Fruit fly (Drosophila melanogaster) whole organism, embryonic: Measurements from ENCODE around the gene CG6847.

Experiments used
- Atf6 ChIP-seq: fragments of 200-800 bp; sonication (Bioruptor generic); IDR thresholded peaks from 2 replicates; pipeline ENCODE4 v1.3.6; 2022; ENCODE audit warnings: missing biosample characterization, missing genetic modification characterization
- Blimp-1 ChIP-seq: fragments of 200-800 bp; sonication (Bioruptor generic); optimal IDR thresholded peaks from 3 replicates; lab custom pipeline; 2018; ENCODE audit warnings: missing biosample characterization, missing genetic modification characterization, mild to moderate bottlenecking, moderate library complexity, missing genetic modification reagents
- CG11695 ChIP-seq: fragments of 200-800 bp; sonication (Bioruptor generic); IDR thresholded peaks from 3 replicates; pipeline ENCODE4 v1.3.6; 2022; ENCODE audit warnings: missing biosample characterization, missing genetic modification characterization
- CG12299 ChIP-seq: fragments of 200-800 bp; sonication (Bioruptor generic); optimal IDR thresholded peaks from 2 replicates; lab custom pipeline; 2018; ENCODE audit warnings: missing biosample characterization, mild to moderate bottlenecking, missing genetic modification characterization
- CG13287 ChIP-seq: fragments of 200-800 bp; sonication (Bioruptor generic); IDR thresholded peaks from 2 replicates; pipeline ENCODE4 v1.3.6; 2022; ENCODE audit warnings: missing biosample characterization, missing genetic modification characterization; ENCODE audit not compliant: partially characterized antibody
- CG13296 ChIP-seq: fragments of 200-800 bp; sonication (Bioruptor generic); optimal IDR thresholded peaks from 3 replicates; lab custom pipeline; 2018; ENCODE audit warnings: missing biosample characterization, mild to moderate bottlenecking, missing genetic modification characterization
- CG14965 ChIP-seq: fragments of 200-800 bp; sonication (Bioruptor generic); optimal IDR thresholded peaks from 2 replicates; lab custom pipeline; 2016; ENCODE audit warnings: missing biosample characterization, missing genetic modification characterization, borderline replicate concordance
- CG16813 ChIP-seq: fragments of 200-800 bp; sonication (Bioruptor generic); IDR thresholded peaks from 3 replicates; pipeline ENCODE4 v1.3.6; 2022; ENCODE audit warnings: missing biosample characterization, missing genetic modification characterization; ENCODE audit not compliant: partially characterized antibody
- CG1832 ChIP-seq: fragments of 200-800 bp; sonication (Bioruptor generic); optimal IDR thresholded peaks from 2 replicates; lab custom pipeline; 2017; ENCODE audit warnings: missing biosample characterization, mild to moderate bottlenecking, missing genetic modification characterization, inconsistent platforms
- CG30431 ChIP-seq: fragments of 200-800 bp; sonication (Bioruptor generic); optimal IDR thresholded peaks from 2 replicates; lab custom pipeline; 2017; ENCODE audit warnings: missing biosample characterization, missing genetic modification characterization
- CG32767 ChIP-seq: fragments of 200-800 bp; sonication (Bioruptor generic); IDR thresholded peaks from 2 replicates; pipeline ENCODE4 v1.3.6; 2022; ENCODE audit warnings: missing biosample characterization, missing genetic modification characterization
- CG34422 ChIP-seq: fragments of 200-800 bp; sonication (Bioruptor generic); IDR thresholded peaks from 3 replicates; pipeline ENCODE4 v1.3.6; 2022; ENCODE audit warnings: missing biosample characterization, missing genetic modification characterization
- CG4820 ChIP-seq: fragments of 200-800 bp; sonication (Bioruptor generic); optimal IDR thresholded peaks from 3 replicates; lab custom pipeline; 2016; ENCODE audit warnings: missing biosample characterization, missing genetic modification characterization
- CG8478 ChIP-seq: fragments of >200 bp; optimal IDR thresholded peaks from 2 replicates; lab custom pipeline; 2018
- CG9817 ChIP-seq: fragments of 200-800 bp; sonication (Bioruptor generic); optimal IDR thresholded peaks from 2 replicates; lab custom pipeline; 2018; ENCODE audit warnings: missing biosample characterization, mild to moderate bottlenecking, missing genetic modification characterization, moderate library complexity
- Dll ChIP-seq: fragments of 200-800 bp; sonication (Bioruptor generic); IDR thresholded peaks from 4 replicates; pipeline ENCODE4 v1.3.6; 2022; ENCODE audit warnings: missing biosample characterization, missing genetic modification characterization; ENCODE audit not compliant: partially characterized antibody
- Ets97D ChIP-seq: fragments of 200-800 bp; sonication (Bioruptor generic); optimal IDR thresholded peaks from 3 replicates; lab custom pipeline; 2016; ENCODE audit warnings: missing biosample characterization, missing genetic modification characterization
- GATAe ChIP-seq: fragments of 200-800 bp; sonication (Bioruptor generic); conservative IDR thresholded peaks from 2 replicates; pipeline ENCODE4 v1.3.6; 2022; ENCODE audit warnings: missing biosample characterization, missing genetic modification characterization
- MBD-R2 ChIP-seq: fragments of 200-800 bp; sonication (Bioruptor generic); IDR thresholded peaks from 2 replicates; pipeline ENCODE4 v1.3.6; 2022; ENCODE audit warnings: missing biosample characterization, missing genetic modification characterization
- MTF-1 ChIP-seq: fragments of 200-800 bp; sonication (Bioruptor generic); optimal IDR thresholded peaks from 2 replicates; lab custom pipeline; 2018; ENCODE audit warnings: missing biosample characterization, mild to moderate bottlenecking, missing genetic modification characterization, borderline replicate concordance
- NC2β ChIP-seq: fragments of 200-800 bp; sonication (Bioruptor generic); optimal IDR thresholded peaks from 2 replicates; lab custom pipeline; 2016; ENCODE audit warnings: missing biosample characterization, missing genetic modification characterization
- Nf-YB ChIP-seq: fragments of 200-800 bp; sonication (Bioruptor generic); optimal IDR thresholded peaks from 3 replicates; lab custom pipeline; 2019; ENCODE audit warnings: missing biosample characterization, mild to moderate bottlenecking, missing genetic modification characterization, moderate library complexity
- Oaz ChIP-seq: fragments of 200-800 bp; sonication (Bioruptor generic); IDR thresholded peaks from 2 replicates; pipeline ENCODE4 v1.3.6; 2022; ENCODE audit warnings: missing biosample characterization, missing genetic modification characterization
- Side ChIP-seq: fragments of 200-800 bp; sonication (Bioruptor generic); optimal IDR thresholded peaks from 2 replicates; lab custom pipeline; 2016; ENCODE audit warnings: missing biosample characterization, missing genetic modification characterization
- cg ChIP-seq: fragments of 200-800 bp; sonication (Bioruptor generic); optimal IDR thresholded peaks from 3 replicates; lab custom pipeline; 2019; ENCODE audit warnings: missing biosample characterization, mild to moderate bottlenecking, missing genetic modification characterization, moderate library complexity
- chinmo ChIP-seq: fragments of 200-800 bp; sonication (Bioruptor generic); IDR thresholded peaks from 4 replicates; pipeline ENCODE4 v1.3.6; 2022; ENCODE audit warnings: missing biosample characterization, missing genetic modification characterization; ENCODE audit not compliant: partially characterized antibody
- corto ChIP-seq: fragments of 200-800 bp; sonication (Bioruptor generic); optimal IDR thresholded peaks from 2 replicates; lab custom pipeline; 2016; ENCODE audit warnings: missing biosample characterization, mild to moderate bottlenecking, missing genetic modification characterization, moderate library complexity
- crc ChIP-seq: fragments of 200-800 bp; sonication (Bioruptor generic); optimal IDR thresholded peaks from 2 replicates; lab custom pipeline; 2016; ENCODE audit warnings: missing biosample characterization, missing genetic modification characterization
- cwo ChIP-seq: fragments of 200-800 bp; sonication (Bioruptor generic); optimal IDR thresholded peaks from 3 replicates; lab custom pipeline; 2017; ENCODE audit warnings: missing biosample characterization, missing genetic modification characterization, mild to moderate bottlenecking, moderate library complexity, missing genetic modification reagents
- eve ChIP-seq, 2 experiments: fragments of >200 bp; optimal IDR thresholded peaks; 2 replicates each; lab custom pipeline; 2017; ENCODE audit warnings: missing biosample characterization in 2 of 2, missing genetic modification characterization in 2 of 2
- ewg ChIP-seq: fragments of 200-800 bp; sonication (Bioruptor generic); optimal IDR thresholded peaks from 3 replicates; lab custom pipeline; 2017; ENCODE audit warnings: mild to moderate bottlenecking, missing biosample characterization, missing genetic modification reagents, missing genetic modification characterization
- fu2 ChIP-seq: fragments of 200-800 bp; sonication (Bioruptor generic); optimal IDR thresholded peaks from 2 replicates; lab custom pipeline; 2016; ENCODE audit warnings: missing biosample characterization, missing genetic modification characterization
- gem ChIP-seq: fragments of 200-800 bp; sonication (Bioruptor generic); optimal IDR thresholded peaks from 2 replicates; lab custom pipeline; 2019; ENCODE audit warnings: missing biosample characterization, mild to moderate bottlenecking, missing genetic modification characterization, moderate library complexity
- h ChIP-seq: fragments of >200 bp; optimal IDR thresholded peaks from 2 replicates; lab custom pipeline; 2017
- hth ChIP-seq: fragments of >200 bp; optimal IDR thresholded peaks from 2 replicates; lab custom pipeline; 2017; ENCODE audit warnings: inconsistent platforms
- lbe ChIP-seq: fragments of 200-800 bp; sonication (Bioruptor generic); optimal IDR thresholded peaks from 2 replicates; lab custom pipeline; 2016; ENCODE audit warnings: missing biosample characterization, mild to moderate bottlenecking, missing genetic modification characterization
- nom ChIP-seq: fragments of 200-800 bp; sonication (Bioruptor generic); optimal IDR thresholded peaks from 2 replicates; lab custom pipeline; 2017; ENCODE audit warnings: missing biosample characterization, missing genetic modification characterization, mild to moderate bottlenecking, moderate library complexity, missing genetic modification reagents
- pan ChIP-seq, 4 experiments: fragments of >200 bp in 3 of 4; fragments of 200-800 bp in 1 of 4; sonication (Bioruptor generic) in 1 of 4; optimal IDR thresholded peaks in 3 of 4; IDR thresholded peaks in 1 of 4; 2 replicates each; pipeline versions ENCODE4 v1.3.6 to Lab custom; 2017 to 2022; ENCODE audit warnings: missing biosample characterization in 2 of 4, missing genetic modification characterization in 2 of 4, mixed read lengths in 1 of 4
- pfk ChIP-seq: fragments of 200-800 bp; sonication (Bioruptor generic); optimal IDR thresholded peaks from 2 replicates; lab custom pipeline; 2018; ENCODE audit warnings: missing biosample characterization, mild to moderate bottlenecking, missing genetic modification characterization, moderate library complexity
- psq ChIP-seq: fragments of 200-800 bp; sonication (Bioruptor generic); optimal IDR thresholded peaks from 2 replicates; lab custom pipeline; 2017; ENCODE audit warnings: missing biosample characterization, missing genetic modification characterization
- pzg ChIP-seq: fragments of 200-800 bp; sonication (Bioruptor generic); optimal IDR thresholded peaks from 3 replicates; lab custom pipeline; 2018; ENCODE audit warnings: missing biosample characterization, mild to moderate bottlenecking, missing genetic modification characterization, moderate library complexity
- sens ChIP-seq: fragments of 200-800 bp; sonication (Bioruptor generic); peaks from one replicate; lab custom pipeline; 2016; ENCODE audit warnings: missing biosample characterization, missing genetic modification characterization
- sna ChIP-seq: fragments of 200-800 bp; sonication (Bioruptor generic); IDR thresholded peaks from 2 replicates; pipeline ENCODE4 v1.3.6; 2022; ENCODE audit warnings: missing biosample characterization, missing genetic modification characterization; ENCODE audit not compliant: partially characterized antibody
- sr ChIP-seq: fragments of 200-800 bp; sonication (Bioruptor generic); IDR thresholded peaks from 3 replicates; pipeline ENCODE4 v1.3.6; 2022; ENCODE audit warnings: missing biosample characterization, missing genetic modification characterization
- stwl ChIP-seq: fragments of 200-800 bp; sonication (Bioruptor generic); optimal IDR thresholded peaks from 3 replicates; lab custom pipeline; 2018; ENCODE audit warnings: missing biosample characterization, mild to moderate bottlenecking, missing genetic modification characterization, moderate library complexity
- unc-4 ChIP-seq: fragments of 200-800 bp; sonication (Bioruptor generic); IDR thresholded peaks from 2 replicates; pipeline ENCODE4 v1.3.6; 2022; ENCODE audit warnings: missing biosample characterization, missing genetic modification characterization; ENCODE audit not compliant: partially characterized antibody
- yki ChIP-seq: fragments of >200 bp; optimal IDR thresholded peaks from 3 replicates; lab custom pipeline; 2018

The CG6847 gene

dm6 chrX:17875695-17876094, 35.6 kb upstream of the CG6847 start:
- TF ChIP-seq h (lab: Kevin White, UChicago): no peak
- peak; percentile 52 for TF ChIP-seq sens
- TF ChIP-seq CG11695: 0 out of 3 replicates have a peak, but pooled peaks have one; percentile 15
- TF ChIP-seq pfk (GFP tag; lab: Kevin White, UChicago): no peak

dm6 chrX:17876518-17876917, 34.7 kb upstream of the CG6847 start:
- TF ChIP-seq CG14965 (no peak), CG8478 (lab: Kevin White, UChicago) (no peak), Dll (no peak), psq (GFP tag; lab: Kevin White, UChicago) (no peak), CG32767 (GFP tag; lab: Robert Waterston, UW) (no peak), fu2 (GFP tag; lab: Kevin White, UChicago) (no peak), Atf6 (GFP tag; lab: Robert Waterston, UW) (no peak), pzg (no peak), pan (optimal IDR thresholded peaks at IDR 0.05; lab: Kevin White, UChicago) (no peak), pan (GFP tag; optimal IDR thresholded peaks at IDR 0.05 in 1 of 2, IDR thresholded peaks at IDR 0.05 in 1 of 2) (no peak), Nf-YB (GFP tag; lab: Kevin White, UChicago) (no peak), gem (no peak), CG12299 (tag; lab: Kevin White, UChicago) (no peak)
- TF ChIP-seq, all 482 proteins: peak for 0

dm6 chrX:17877974-17878373, 33.3 kb upstream of the CG6847 start:
- TF ChIP-seq GATAe (no peak), cwo (GFP tag; lab: Kevin White, UChicago) (no peak), cg (GFP tag; lab: Kevin White, UChicago) (peak; percentile 36), Ets97D (GFP tag; lab: Kevin White, UChicago) (no peak), CG30431 (GFP tag; lab: Kevin White, UChicago) (no peak), CG13296 (GFP tag; lab: Kevin White, UChicago) (no peak), NC2β (GFP tag; lab: Kevin White, UChicago) (no peak), CG9817 (no peak), CG34422 (GFP tag; lab: Robert Waterston, UW) (no peak), Oaz (GFP tag; lab: Robert Waterston, UW) (no peak), chinmo (GFP tag; lab: Robert Waterston, UW) (0 out of 4 replicates have a peak, but pooled peaks have one; percentile 53), crc (GFP tag; lab: Kevin White, UChicago) (no peak), eve (GFP tag; optimal IDR thresholded peaks at IDR 0.05; lab: Kevin White, UChicago) (peak in 1 of 2 experiments; percentile 13), hth (lab: Kevin White, UChicago) (no peak), Side (no peak)

- TF ChIP-seq cg (GFP tag; lab: Kevin White, UChicago) (peak; percentile 91), MBD-R2 (GFP tag; lab: Robert Waterston, UW) (no peak), nom (peak; percentile 67), CG16813 (no peak), Blimp-1 (GFP tag; lab: Kevin White, UChicago) (peak; percentile 8), unc-4 (GFP tag; lab: Robert Waterston, UW) (peak; percentile 36; the same call in 1 of the 2 replicates), stwl (peak; percentile 27), Dll (peak; percentile 10; the same call in 1 of the 4 replicates), CG32767 (GFP tag; lab: Robert Waterston, UW) (peak; percentile 45; the same call in 1 of the 2 replicates), yki (lab: Kevin White, UChicago) (peak; percentile 67), corto (GFP tag; lab: Kevin White, UChicago) (peak; percentile 59), MTF-1 (GFP tag; lab: Kevin White, UChicago) (no peak), CG13287 (GFP tag; lab: Robert Waterston, UW) (peak; percentile 35; the same call in 1 of the 2 replicates), CG1832 (GFP tag; lab: Kevin White, UChicago) (peak; percentile 34), CG4820 (GFP tag; lab: Kevin White, UChicago) (no peak), sr (GFP tag; lab: Robert Waterston, UW) (peak; percentile 79), lbe (GFP tag; lab: Kevin White, UChicago) (peak; percentile 33), sna (0 out of 2 replicates have a peak, but pooled peaks have one; percentile 33), ewg (peak; percentile 50)
Observed at dm6 chrX:17878632-17879033, 32.6 kb upstream of the CG6847 start.
